Worm (Caenorhabditis elegans): ENCODE results near the gene npax-2.

The npax-2 gene

DNA sequence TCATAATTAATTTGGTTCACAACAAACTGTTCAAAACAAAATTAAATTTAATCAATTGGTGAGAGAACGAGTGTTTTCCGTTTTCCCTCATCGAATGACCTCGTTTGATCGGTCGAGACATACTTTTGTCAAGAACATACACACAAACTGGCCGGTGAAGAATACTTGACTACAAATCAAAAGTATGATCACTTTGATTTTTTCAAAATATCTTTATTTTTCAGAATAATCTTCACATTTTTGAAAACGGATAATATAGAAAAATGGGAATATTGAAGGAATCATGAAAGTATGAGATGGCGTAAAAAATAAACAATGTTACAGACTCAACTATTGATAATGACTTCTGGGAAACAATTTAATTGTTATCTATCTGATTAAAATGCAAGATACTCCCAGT, 31.7 kb downstream of the npax-2 start, which contains the start of gene swip-10:
swip-10 (minus strand) TSS at position 101 of the 400 bp plus-strand sequence.
- TF ChIP-seq lim-6 (tag; optimal IDR thresholded peaks at IDR 0.05) (no peak), ceh-6 (GFP tag; optimal IDR thresholded peaks at IDR 0.05) (no peak), ceh-45 (GFP tag; IDR thresholded peaks at IDR 0.05) (no peak), nhr-11 (tag; optimal IDR thresholded peaks at IDR 0.05) (no peak), ceh-18 (tag; optimal IDR thresholded peaks at IDR 0.05) (no peak), K02D7.2 (tag; optimal IDR thresholded peaks at IDR 0.05) (no peak), T23F11.4 (GFP tag; optimal IDR thresholded peaks at IDR 0.05) (no peak), hlh-6 (tag; optimal IDR thresholded peaks at IDR 0.05) (no peak)

DNA sequence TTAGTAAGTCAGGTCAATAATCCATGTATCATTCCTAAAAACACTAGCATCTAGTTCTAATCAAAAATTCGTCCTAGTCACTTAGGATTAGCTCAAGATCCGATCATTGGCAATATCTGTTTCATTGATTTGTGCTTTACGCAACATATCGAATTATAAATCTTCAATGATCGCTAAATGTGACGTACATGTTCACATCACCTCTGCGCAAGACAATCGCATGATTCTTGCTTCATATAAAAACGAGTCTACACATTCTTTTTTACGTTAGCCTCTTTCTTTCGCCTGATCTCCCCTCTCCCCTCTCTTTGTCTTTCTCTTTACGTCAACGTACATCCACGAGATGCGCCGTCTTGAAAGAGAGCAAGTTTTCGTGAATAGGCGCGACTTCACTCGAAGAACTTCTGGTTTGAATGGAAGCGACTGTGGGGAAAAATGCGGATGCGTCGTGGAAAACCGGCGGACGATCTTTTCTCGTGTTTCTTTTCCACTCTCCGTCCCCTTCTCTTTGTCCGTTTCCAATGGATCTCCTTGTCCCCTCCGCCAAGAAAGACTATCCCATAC, 33.5 kb downstream of the npax-2 start:
- TF ChIP-seq sdc-2 (tag; optimal IDR thresholded peaks at IDR 0.05) (peak; percentile 18), nfya-1 (tag; optimal IDR thresholded peaks at IDR 0.05) (peak; percentile 6), unc-86 (tag; optimal IDR thresholded peaks at IDR 0.05) (no peak)

DNA sequence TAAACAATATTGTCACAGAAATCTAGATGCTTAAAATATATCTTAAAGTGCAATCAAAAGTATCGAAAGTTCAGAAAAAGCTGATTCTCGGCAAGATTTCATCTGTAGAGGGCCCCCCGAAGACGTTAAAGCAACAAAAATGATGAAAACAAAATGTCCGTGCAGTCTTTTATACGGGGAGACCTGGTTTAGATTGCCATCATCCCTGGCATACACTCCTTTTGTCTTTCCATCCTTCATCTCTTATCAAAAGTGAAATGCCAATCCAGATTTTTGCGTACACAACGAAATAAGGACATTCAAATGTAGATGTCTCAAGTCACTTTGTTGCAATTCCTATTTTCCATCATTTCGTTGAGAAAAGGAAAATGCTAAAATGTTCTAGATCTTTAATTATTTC, 35.7 kb downstream of the npax-2 start:
- TF ChIP-seq nfya-1 (tag; optimal IDR thresholded peaks at IDR 0.05), result no peak
- TF ChIP-seq tbx-7 (tag; optimal IDR thresholded peaks at IDR 0.05), result no peak
- TF ChIP-seq npax-4 (tag; optimal IDR thresholded peaks at IDR 0.05), result no peak
- TF ChIP-seq pha-4 (tag; optimal IDR thresholded peaks at IDR 0.05), result no peak
- TF ChIP-seq ceh-9 (tag; optimal IDR thresholded peaks at IDR 0.05), result no peak
- no peak for TF ChIP-seq ahr-1 (tag; optimal IDR thresholded peaks at IDR 0.05)
- TF ChIP-seq dmd-4 (tag; optimal IDR thresholded peaks at IDR 0.05; ENCODE audit: borderline replicate concordance), result no peak
- TF ChIP-seq ceh-14 (tag; optimal IDR thresholded peaks at IDR 0.05), result no peak
- TF ChIP-seq madf-2 (tag; optimal IDR thresholded peaks at IDR 0.05), result no peak

- no peak for TF ChIP-seq tbx-2 (tag; optimal IDR thresholded peaks at IDR 0.05)
- no peak for TF ChIP-seq Y22D7AL.16 (tag; optimal IDR thresholded peaks at IDR 0.05)
- no peak for TF ChIP-seq tbx-7 (tag; optimal IDR thresholded peaks at IDR 0.05)
- TF ChIP-seq ets-4 (tag; optimal IDR thresholded peaks at IDR 0.05), result no peak
- TF ChIP-seq pax-1 (tag; optimal IDR thresholded peaks at IDR 0.05), result no peak
- TF ChIP-seq ttx-3 (tag; optimal IDR thresholded peaks at IDR 0.05), result no peak
- no peak for TF ChIP-seq pha-2 (tag; optimal IDR thresholded peaks at IDR 0.05)
These were observed 36.9 kb downstream of the npax-2 start, which contains the start of gene bus-5 for ce11 chrX:2113004-2113403. Gene bus-5 (minus strand): TSS chrX:2113104.

DNA sequence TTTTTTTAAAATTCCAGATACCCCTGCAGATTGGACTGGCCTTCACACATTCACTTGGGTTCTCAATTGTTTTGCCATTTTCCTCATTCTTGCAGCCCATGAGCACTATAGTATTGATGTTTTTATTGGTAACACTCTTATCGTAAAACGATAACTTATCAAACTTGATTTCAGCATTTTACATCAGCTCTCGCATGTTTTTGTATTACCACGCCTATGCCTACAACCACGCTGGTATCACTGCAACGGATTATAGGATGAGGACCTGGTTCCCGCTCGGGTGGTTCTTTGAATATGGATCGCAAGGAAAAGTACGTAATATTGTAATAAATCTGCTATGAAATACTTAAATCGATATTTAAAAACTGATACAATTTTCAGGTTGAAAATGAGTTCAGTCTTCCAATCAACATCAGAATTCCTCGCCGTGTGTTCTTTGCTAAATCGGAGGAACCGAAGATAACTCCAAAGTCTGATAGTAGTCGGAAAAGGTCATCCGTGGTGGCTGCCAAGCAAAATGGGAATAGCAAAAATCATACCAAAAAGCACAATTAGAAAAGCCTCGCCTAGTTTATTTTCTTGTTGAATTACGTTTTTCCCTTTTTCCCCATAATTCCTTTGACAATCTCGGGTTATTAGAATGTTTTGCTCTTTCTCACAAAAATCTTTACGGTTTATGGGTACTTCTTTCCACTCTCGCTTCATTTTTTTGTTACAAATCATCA, 39.1 kb downstream of the npax-2 start:
- no peak for TF ChIP-seq ets-4 (tag; optimal IDR thresholded peaks at IDR 0.05)
- no peak for TF ChIP-seq fkh-10 (GFP tag; optimal IDR thresholded peaks at IDR 0.05)
- no peak for TF ChIP-seq ceh-45 (GFP tag; IDR thresholded peaks at IDR 0.05)
- TF ChIP-seq sox-2 (GFP tag; IDR thresholded peaks at IDR 0.05), result no peak
- TF ChIP-seq elt-2 (tag; optimal IDR thresholded peaks at IDR 0.05), result no peak
- no peak for TF ChIP-seq ceh-6 (GFP tag; optimal IDR thresholded peaks at IDR 0.05)

DNA sequence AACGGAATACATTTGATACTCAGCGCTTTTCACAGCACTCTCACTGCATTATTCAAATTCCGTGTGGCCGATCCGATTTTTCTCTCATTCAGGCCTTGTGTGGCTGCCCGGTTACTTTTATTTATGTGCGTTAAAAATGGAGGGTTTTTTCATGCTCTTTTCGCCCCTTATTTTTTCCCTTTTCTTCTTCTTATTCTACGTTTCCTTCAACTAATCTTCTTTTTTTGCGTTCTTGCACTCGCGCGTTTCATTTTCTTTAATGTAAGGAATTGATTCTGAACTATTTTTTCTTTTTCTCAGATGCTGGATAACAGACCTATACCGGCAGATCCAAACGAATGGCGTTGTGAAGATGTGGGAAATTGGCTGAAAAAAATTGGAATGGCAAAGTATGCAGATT, 41.2 kb downstream of the npax-2 start, which contains the start of gene F53B1.2:
F53B1.2 (plus strand) TSS at position 301 of the 400 bp plus-strand sequence.
- TF ChIP-seq mec-3 (tag; optimal IDR thresholded peaks at IDR 0.05; ENCODE audit: borderline replicate concordance) (no peak), unc-55 (GFP tag; optimal IDR thresholded peaks at IDR 0.05) (no peak), elt-2 (tag; optimal IDR thresholded peaks at IDR 0.05) (no peak), ceh-31 (tag; optimal IDR thresholded peaks at IDR 0.05) (no peak), gmeb-2 (tag; optimal IDR thresholded peaks at IDR 0.05) (no peak), pqm-1 (tag; optimal IDR thresholded peaks at IDR 0.05) (no peak), tbx-7 (tag; optimal IDR thresholded peaks at IDR 0.05) (no peak), ceh-6 (GFP tag; optimal IDR thresholded peaks at IDR 0.05) (no peak), nfya-1 (tag; optimal IDR thresholded peaks at IDR 0.05) (no peak)
